Fruit fly (Drosophila melanogaster) whole organism, pupa: Measurements from ENCODE around the gene CG14374.

Experiments used
- CG12605 ChIP-seq: fragments of 200-800 bp; sonication (Bioruptor generic); IDR thresholded peaks from 2 replicates; pipeline ENCODE4 v1.3.6; 2022; ENCODE audit warnings: missing biosample characterization, missing genetic modification characterization
- CG13204 ChIP-seq: fragments of 200-800 bp; sonication (Bioruptor generic); optimal IDR thresholded peaks from 2 replicates; lab custom pipeline; 2018; ENCODE audit warnings: missing biosample characterization, mild to moderate bottlenecking, missing genetic modification characterization, moderate library complexity
- CG14655 ChIP-seq: fragments of 200-800 bp; sonication (Bioruptor generic); optimal IDR thresholded peaks from 3 replicates; lab custom pipeline; 2017; ENCODE audit warnings: mild to moderate bottlenecking, missing biosample characterization, missing genetic modification reagents, missing genetic modification characterization
- CG15710 ChIP-seq: fragments of 200-800 bp; sonication (Bioruptor generic); optimal IDR thresholded peaks from 2 replicates; lab custom pipeline; 2018; ENCODE audit warnings: missing biosample characterization, mild to moderate bottlenecking, missing genetic modification characterization, moderate library complexity
- CG17806 ChIP-seq: fragments of 200-800 bp; sonication (Bioruptor generic); optimal IDR thresholded peaks from 2 replicates; lab custom pipeline; 2018; ENCODE audit warnings: missing biosample characterization, mild to moderate bottlenecking, missing genetic modification characterization, moderate library complexity
- CG32121 ChIP-seq: fragments of 200-800 bp; sonication (Bioruptor generic); IDR thresholded peaks from 2 replicates; pipeline ENCODE4 v1.3.6; 2022; ENCODE audit warnings: missing biosample characterization, missing genetic modification characterization
- CG34367 ChIP-seq: fragments of 200-800 bp; sonication (Bioruptor generic); optimal IDR thresholded peaks from 2 replicates; lab custom pipeline; 2018; ENCODE audit warnings: missing biosample characterization, mild to moderate bottlenecking, missing genetic modification characterization
- CG4496 ChIP-seq: fragments of 200-800 bp; sonication (Bioruptor generic); IDR thresholded peaks from 3 replicates; pipeline ENCODE4 v1.3.6; 2022; ENCODE audit warnings: missing biosample characterization, missing genetic modification characterization
- CG8159 ChIP-seq: fragments of 200-800 bp; sonication (Bioruptor generic); optimal IDR thresholded peaks from 3 replicates; lab custom pipeline; 2018; ENCODE audit warnings: missing biosample characterization, mild to moderate bottlenecking, missing genetic modification characterization, moderate library complexity
- CG8301 ChIP-seq: fragments of 200-800 bp; sonication (Bioruptor generic); optimal IDR thresholded peaks from 2 replicates; lab custom pipeline; 2018; ENCODE audit warnings: missing biosample characterization, mild to moderate bottlenecking, missing genetic modification characterization
- CG9948 ChIP-seq: fragments of 200-800 bp; sonication (Bioruptor generic); optimal IDR thresholded peaks from 2 replicates; lab custom pipeline; 2018; ENCODE audit warnings: missing biosample characterization, mild to moderate bottlenecking, missing genetic modification characterization, moderate library complexity
- D1 ChIP-seq: fragments of 200-800 bp; sonication (Bioruptor generic); optimal IDR thresholded peaks from 2 replicates; lab custom pipeline; 2018; ENCODE audit warnings: missing biosample characterization, mild to moderate bottlenecking, missing genetic modification characterization, moderate library complexity
- EcR ChIP-seq: fragments of 200-800 bp; sonication (Bioruptor generic); optimal IDR thresholded peaks from 3 replicates; lab custom pipeline; 2019; ENCODE audit warnings: missing biosample characterization, missing genetic modification characterization, mild to moderate bottlenecking, moderate library complexity, missing genetic modification reagents
- Ets98B ChIP-seq: fragments of 200-800 bp; sonication (Bioruptor generic); IDR thresholded peaks from 2 replicates; pipeline ENCODE4 v1.3.6; 2022; ENCODE audit warnings: missing biosample characterization, missing genetic modification characterization
- Pif1A ChIP-seq: fragments of 200-800 bp; sonication (Bioruptor generic); optimal IDR thresholded peaks from 3 replicates; lab custom pipeline; 2016; ENCODE audit warnings: missing biosample characterization, missing genetic modification characterization
- Pif1B ChIP-seq: fragments of 200-800 bp; sonication (Bioruptor generic); optimal IDR thresholded peaks from 3 replicates; lab custom pipeline; 2016; ENCODE audit warnings: missing biosample characterization, missing genetic modification characterization
- Snoo ChIP-seq: fragments of 200-800 bp; sonication (Bioruptor generic); optimal IDR thresholded peaks from 3 replicates; lab custom pipeline; 2017; ENCODE audit warnings: missing biosample characterization, mild to moderate bottlenecking, missing genetic modification characterization, inconsistent platforms
- fd96Ca ChIP-seq: fragments of 200-800 bp; sonication (Bioruptor generic); IDR thresholded peaks from 3 replicates; pipeline ENCODE4 v1.3.6; 2022; ENCODE audit warnings: missing biosample characterization, missing genetic modification characterization
- gl ChIP-seq: fragments of 200-800 bp; sonication (Bioruptor generic); optimal IDR thresholded peaks from 2 replicates; lab custom pipeline; 2018; ENCODE audit warnings: missing biosample characterization, mild to moderate bottlenecking, missing genetic modification characterization
- rn ChIP-seq: fragments of 200-800 bp; sonication (Bioruptor generic); IDR thresholded peaks from 2 replicates; pipeline ENCODE4 v1.3.6; 2022; ENCODE audit warnings: missing biosample characterization, missing genetic modification characterization

Gene CG14374

DNA sequence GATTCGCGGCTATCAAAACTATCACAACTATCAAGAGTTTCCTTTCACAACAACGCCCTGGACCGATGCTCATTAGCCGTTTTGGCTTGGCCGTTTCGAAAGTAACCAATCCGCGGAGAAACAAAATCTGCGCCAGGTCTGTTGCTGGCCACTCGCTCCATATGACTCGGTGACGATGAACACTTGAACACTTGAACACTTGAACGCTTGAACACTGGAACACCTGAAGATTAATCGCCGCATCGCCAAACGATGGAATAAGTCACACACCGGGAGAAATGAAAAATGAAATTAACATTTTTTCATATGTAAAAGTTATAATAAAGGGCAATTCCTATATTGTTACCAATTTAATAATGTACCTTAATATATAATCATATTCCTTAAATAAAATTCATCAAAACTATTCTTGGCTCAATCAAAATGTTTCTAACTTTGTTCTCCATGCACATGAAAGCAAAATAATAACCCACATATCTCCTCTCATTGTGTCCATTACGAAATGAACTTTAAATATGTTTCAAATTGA is 20.2 kb upstream of the CG14374 start:
- TF ChIP-seq rn, result no peak
- TF ChIP-seq Snoo (tag; lab: Kevin White, UChicago), result no peak
- TF ChIP-seq CG12605 (GFP tag; lab: Robert Waterston, UW), result no peak
- no peak for TF ChIP-seq gl (tag; lab: Kevin White, UChicago)
- TF ChIP-seq EcR, result no peak
- TF ChIP-seq CG4496, result no peak
- no peak for TF ChIP-seq CG15710 (tag; lab: Kevin White, UChicago)
- TF ChIP-seq Pif1A, result no peak
- TF ChIP-seq CG9948 (tag; lab: Kevin White, UChicago), result no peak
- no peak for TF ChIP-seq D1 (tag; lab: Kevin White, UChicago)
- TF ChIP-seq CG13204 (GFP tag; lab: Kevin White, UChicago), result no peak
- TF ChIP-seq Pif1B (GFP tag; lab: Kevin White, UChicago), result no peak
- TF ChIP-seq CG34367 (tag; lab: Kevin White, UChicago), result no peak

DNA sequence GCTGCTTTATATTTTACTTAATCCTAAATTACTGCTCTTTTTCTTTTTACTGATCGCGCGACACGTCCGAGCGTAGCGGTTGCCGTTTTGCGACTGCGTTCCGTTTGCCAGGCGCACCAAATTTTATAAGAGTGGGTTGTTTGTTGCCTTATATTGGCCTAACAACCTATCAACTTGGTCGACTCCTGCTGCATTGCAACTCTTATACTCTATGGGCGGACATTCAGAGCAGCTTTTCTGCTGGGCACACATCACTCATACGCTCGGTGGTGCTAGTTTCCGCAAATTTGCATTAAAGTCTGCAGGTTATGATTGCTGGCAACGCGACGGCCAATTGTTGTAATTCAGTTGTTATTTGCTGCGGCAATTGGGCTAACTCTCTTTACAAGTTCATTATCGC is 18.2 kb upstream of the CG14374 start, which contains the start of gene yellow-e:
yellow-e (minus strand) TSS at position 101 of the 400 bp plus-strand sequence.
- 0 out of 3 replicates have a peak, but pooled peaks have one; percentile 19 for TF ChIP-seq CG4496
- no peak for TF ChIP-seq CG12605 (GFP tag; lab: Robert Waterston, UW)
- TF ChIP-seq, all 21 proteins: peak for 1

DNA sequence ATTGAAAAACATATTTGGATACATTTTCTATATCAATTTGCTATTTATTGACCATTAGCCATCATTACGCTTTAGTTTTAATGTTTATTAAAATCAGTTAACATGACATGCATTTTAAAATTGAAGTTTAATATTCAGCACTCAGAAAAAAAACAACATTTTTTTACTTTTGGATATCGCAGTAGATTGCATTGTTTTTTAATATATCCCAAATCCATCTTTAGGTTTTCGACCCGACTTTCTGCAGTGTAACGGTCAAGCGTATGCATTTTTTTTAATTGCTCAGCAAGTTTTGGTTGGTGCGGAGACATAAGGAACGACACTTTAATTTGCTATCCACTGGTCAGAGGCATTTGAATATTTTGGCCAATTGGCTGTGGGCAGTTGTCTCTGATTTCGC is 15.8 kb upstream of the CG14374 start:
- TF ChIP-seq Pif1A, result no peak
- TF ChIP-seq CG12605 (GFP tag; lab: Robert Waterston, UW), result no peak
- TF ChIP-seq Ets98B (GFP tag; lab: Robert Waterston, UW), result peak; percentile 32
- TF ChIP-seq CG32121 (GFP tag; lab: Robert Waterston, UW), result peak; percentile 18; the same call in 1 of the 2 replicates
- TF ChIP-seq, all 21 proteins: peak for 2

DNA sequence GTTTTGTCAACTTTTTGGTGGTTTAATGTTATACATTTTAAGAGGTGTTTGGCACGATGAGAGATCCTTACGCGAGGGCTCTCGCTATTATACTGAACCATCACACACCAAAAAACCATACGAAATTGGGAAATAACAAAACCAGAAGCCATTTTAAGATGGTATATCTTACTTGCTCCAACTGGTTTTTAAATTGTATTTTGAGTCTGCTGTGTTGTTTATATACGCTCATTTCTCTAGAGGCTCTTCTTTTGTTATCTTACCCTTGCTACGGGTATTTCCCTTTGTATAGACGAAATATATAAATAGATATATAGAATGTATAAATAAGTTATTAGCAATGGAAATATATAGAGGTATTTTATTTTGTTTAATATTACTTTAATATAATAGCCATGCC is 10.0 kb upstream of the CG14374 start, which contains the start of gene yellow-e2:
yellow-e2 (minus strand) TSS at position 101 of the 400 bp plus-strand sequence.
- peak; percentile 35 for TF ChIP-seq CG8159
- no peak for TF ChIP-seq CG4496

DNA sequence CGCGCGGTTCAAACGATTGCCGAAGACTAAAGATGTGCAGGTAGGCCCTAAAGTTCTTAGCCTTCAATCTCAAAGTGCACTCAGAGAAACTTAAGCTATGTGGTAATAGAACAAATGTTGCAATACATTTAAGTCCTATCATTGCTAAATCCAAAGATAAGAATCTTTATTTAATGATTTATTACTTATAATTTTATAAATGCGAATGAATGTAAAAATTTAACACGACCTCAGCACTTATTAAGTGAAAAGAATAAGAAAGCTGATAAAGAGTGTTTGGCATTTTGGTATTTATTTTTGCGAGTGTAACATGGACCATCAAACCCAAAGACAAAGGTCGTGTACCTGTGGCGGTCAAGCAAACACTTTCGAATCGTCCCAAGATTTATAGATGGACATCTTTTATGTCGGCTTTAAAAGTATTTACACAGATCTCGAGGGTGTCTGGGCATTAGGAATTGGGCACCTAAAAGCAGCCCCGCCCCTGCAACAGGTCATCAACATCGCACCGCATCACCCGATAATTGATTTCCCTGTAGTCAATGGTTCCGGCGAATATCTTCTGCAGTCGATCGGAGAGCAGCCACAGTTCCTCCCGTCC is 8.0 kb upstream of the CG14374 start, which contains the start of gene yellow-e3:
yellow-e3 (minus strand) TSS at position 30 of the 601 bp plus-strand sequence.
- no peak for TF ChIP-seq EcR
- TF ChIP-seq CG4496, result no peak
- no peak for TF ChIP-seq Pif1A
- TF ChIP-seq gl (tag; lab: Kevin White, UChicago), result no peak
- no peak for TF ChIP-seq CG12605 (GFP tag; lab: Robert Waterston, UW)
- no peak for TF ChIP-seq CG8159
- TF ChIP-seq CG17806 (tag; lab: Kevin White, UChicago), result no peak

DNA sequence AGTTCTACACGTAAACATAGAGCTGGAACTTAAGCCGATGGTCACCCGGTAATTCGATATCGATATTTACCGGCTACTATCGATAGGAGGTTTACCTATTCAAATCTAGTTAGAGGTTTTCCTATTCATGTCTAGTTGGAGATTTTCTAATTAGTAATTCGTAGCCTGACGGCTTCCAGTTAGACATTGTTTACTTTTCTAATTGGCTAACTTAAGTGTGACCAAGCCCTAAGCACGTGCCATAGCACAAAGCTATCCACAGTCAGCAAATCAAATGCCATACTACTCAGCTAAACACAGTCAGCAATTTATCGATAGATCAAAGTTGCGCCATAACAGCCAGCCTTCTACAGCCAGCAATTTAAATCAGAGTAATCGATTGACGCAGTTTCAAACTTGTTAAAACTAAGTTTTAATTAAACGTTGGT is 6.1 kb upstream of the CG14374 start, which contains the start of gene Dpm3:
Dpm3 (minus strand) TSS at position 20 of the 428 bp plus-strand sequence.
- TF ChIP-seq CG14655 (no peak), gl (tag; lab: Kevin White, UChicago) (no peak), CG12605 (GFP tag; lab: Robert Waterston, UW) (no peak), CG17806 (tag; lab: Kevin White, UChicago) (no peak), fd96Ca (GFP tag; lab: Robert Waterston, UW) (no peak), CG34367 (tag; lab: Kevin White, UChicago) (no peak), Pif1B (GFP tag; lab: Kevin White, UChicago) (no peak), CG8159 (no peak), CG8301 (no peak), rn (no peak), CG15710 (tag; lab: Kevin White, UChicago) (no peak), CG13204 (GFP tag; lab: Kevin White, UChicago) (no peak), D1 (tag; lab: Kevin White, UChicago) (no peak), Snoo (tag; lab: Kevin White, UChicago) (no peak), CG4496 (no peak), CG9948 (tag; lab: Kevin White, UChicago) (no peak)
- TF ChIP-seq, all 21 proteins: peak for 0

DNA sequence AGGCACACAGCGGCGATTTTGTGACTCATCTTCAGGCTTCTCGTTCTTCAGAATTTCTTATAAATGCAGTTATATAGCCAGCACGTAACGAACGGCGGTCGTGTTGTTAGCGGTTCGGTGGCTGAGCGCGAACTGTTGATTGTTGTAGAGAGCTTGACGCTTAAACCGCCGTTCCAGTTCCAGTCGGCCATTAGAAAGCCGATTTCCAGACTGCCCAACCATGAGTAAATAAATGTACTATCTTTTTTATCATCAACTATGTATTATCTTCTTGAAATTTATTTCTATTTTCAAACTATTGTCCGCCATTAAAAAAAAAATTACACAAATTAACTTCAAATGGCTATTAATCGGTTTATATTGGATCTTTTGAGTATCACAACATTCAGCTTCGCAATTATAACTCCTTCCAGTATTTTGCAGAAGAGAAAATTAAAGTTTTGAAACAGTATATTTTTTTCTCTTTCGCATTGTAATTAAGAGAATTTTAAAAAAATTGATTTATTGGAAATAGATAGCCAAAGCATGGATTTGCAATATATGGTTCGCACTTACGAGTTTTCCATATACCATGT is 4.9 kb upstream of the CG14374 start, which contains the start of gene GILT1:
GILT1 (minus strand) TSS at position 141 of the 575 bp plus-strand sequence.
- TF ChIP-seq CG15710 (tag; lab: Kevin White, UChicago) (no peak), Pif1B (GFP tag; lab: Kevin White, UChicago) (no peak), CG12605 (GFP tag; lab: Robert Waterston, UW) (0 out of 2 replicates have a peak, but pooled peaks have one; percentile 5), CG4496 (no peak)
